Worm (Caenorhabditis elegans): ENCODE data around the gene mrpl-45.

DNA sequence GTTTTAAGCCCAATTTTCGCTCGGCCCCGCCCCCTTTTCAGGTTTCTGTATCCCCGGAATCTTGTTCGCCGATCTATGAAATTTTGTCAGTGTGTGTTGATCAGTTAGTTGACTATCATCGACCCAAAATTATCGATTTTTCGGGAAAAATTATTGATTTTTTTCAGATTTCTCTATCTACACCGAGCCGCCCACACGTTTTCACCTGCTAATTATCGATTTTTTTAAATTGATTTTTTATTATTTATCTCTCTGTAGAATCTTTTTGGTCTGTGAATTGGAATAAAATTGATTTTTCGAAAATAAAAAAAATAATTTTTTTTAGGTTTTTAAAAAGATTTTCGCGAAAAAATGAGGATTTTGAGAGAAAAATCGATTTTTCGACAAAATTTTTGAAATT, 5.2 kb upstream of the mrpl-45 start:
- TF ChIP-seq Y53F4B.3 (GFP tag; IDR thresholded peaks at IDR 0.05) (no peak), ztf-3 (GFP tag; optimal IDR thresholded peaks at IDR 0.05) (no peak), tbp1 (GFP tag; optimal IDR thresholded peaks at IDR 0.05) (no peak), zfh-2 (GFP tag; conservative IDR thresholded peaks at IDR 0.05) (no peak), nhr-179 (tag; optimal IDR thresholded peaks at IDR 0.05) (no peak)

All from whole organism, young adult.